Fruit fly (Drosophila melanogaster) whole organism, embryonic: ENCODE measurements around the gene CG42748.

ENCODE experiments used
- Antp ChIP-seq: fragments of 200-800 bp; sonication (Bioruptor generic); optimal IDR thresholded peaks from 3 replicates; lab custom pipeline; 2016; ENCODE audit warnings: missing biosample characterization, missing genetic modification characterization
- Bgb ChIP-seq: fragments of 200-800 bp; sonication (Bioruptor generic); IDR thresholded peaks from 2 replicates; pipeline ENCODE4 v1.3.6; 2022; ENCODE audit warnings: missing biosample characterization, missing genetic modification characterization; ENCODE audit not compliant: partially characterized antibody
- CG1024 ChIP-seq: fragments of 200-800 bp; sonication (Bioruptor generic); IDR thresholded peaks from 2 replicates; pipeline ENCODE4 v1.3.6; 2022; ENCODE audit warnings: missing biosample characterization, missing genetic modification characterization
- CG10274 ChIP-seq: fragments of 200-800 bp; sonication (Bioruptor generic); optimal IDR thresholded peaks from 3 replicates; lab custom pipeline; 2017; ENCODE audit warnings: missing biosample characterization, mild to moderate bottlenecking, missing genetic modification characterization
- CG10366 ChIP-seq: fragments of 200-800 bp; sonication (Bioruptor generic); IDR thresholded peaks from 2 replicates; pipeline ENCODE4 v1.3.6; 2022; ENCODE audit warnings: missing biosample characterization, missing genetic modification characterization
- CG10565 ChIP-seq: fragments of 200-800 bp; sonication (Bioruptor generic); optimal IDR thresholded peaks from 3 replicates; lab custom pipeline; 2016; ENCODE audit warnings: missing biosample characterization, mild to moderate bottlenecking, missing genetic modification characterization
- CG12299 ChIP-seq: fragments of 200-800 bp; sonication (Bioruptor generic); optimal IDR thresholded peaks from 2 replicates; lab custom pipeline; 2018; ENCODE audit warnings: missing biosample characterization, mild to moderate bottlenecking, missing genetic modification characterization
- CG12659 ChIP-seq: fragments of 200-800 bp; sonication (Bioruptor generic); optimal IDR thresholded peaks from 3 replicates; lab custom pipeline; 2017; ENCODE audit warnings: mild to moderate bottlenecking, missing biosample characterization, missing genetic modification reagents, missing genetic modification characterization
- CG13775 ChIP-seq: fragments of 200-800 bp; sonication (Bioruptor generic); optimal IDR thresholded peaks from 3 replicates; lab custom pipeline; 2017; ENCODE audit warnings: missing biosample characterization, mild to moderate bottlenecking, missing genetic modification characterization
- CG14441 ChIP-seq: fragments of 200-800 bp; sonication (Bioruptor generic); IDR thresholded peaks from 2 replicates; pipeline ENCODE4 v1.3.6; 2022; ENCODE audit warnings: missing biosample characterization, missing genetic modification characterization
- CG15479 ChIP-seq: fragments of 200-800 bp; sonication (Bioruptor generic); optimal IDR thresholded peaks from 3 replicates; lab custom pipeline; 2019; ENCODE audit warnings: missing biosample characterization, mild to moderate bottlenecking, missing genetic modification characterization, moderate library complexity
- CG17802 ChIP-seq: fragments of 200-800 bp; sonication (Bioruptor generic); optimal IDR thresholded peaks from 2 replicates; lab custom pipeline; 2018; ENCODE audit warnings: missing biosample characterization, mild to moderate bottlenecking, missing genetic modification characterization, moderate library complexity
- CG17912 ChIP-seq: fragments of 200-800 bp; sonication (Bioruptor generic); optimal IDR thresholded peaks from 2 replicates; lab custom pipeline; 2018; ENCODE audit warnings: missing biosample characterization, mild to moderate bottlenecking, missing genetic modification characterization
- CG32532 ChIP-seq: fragments of 200-800 bp; sonication (Bioruptor generic); IDR thresholded peaks from 2 replicates; pipeline ENCODE4 v1.3.6; 2022; ENCODE audit warnings: missing biosample characterization, missing genetic modification characterization
- CG33213 ChIP-seq: fragments of 200-800 bp; sonication (Bioruptor generic); optimal IDR thresholded peaks from 3 replicates; lab custom pipeline; 2016; ENCODE audit warnings: missing biosample characterization, missing genetic modification characterization
- CG6654 ChIP-seq: fragments of 200-800 bp; sonication (Bioruptor generic); optimal IDR thresholded peaks from 2 replicates; lab custom pipeline; 2017; ENCODE audit warnings: missing biosample characterization, mild to moderate bottlenecking, missing genetic modification characterization
- CG6689 ChIP-seq: fragments of 200-800 bp; sonication (Bioruptor generic); IDR thresholded peaks from 2 replicates; pipeline ENCODE4 v1.3.6; 2022; ENCODE audit warnings: missing biosample characterization, missing genetic modification characterization
- CG6791 ChIP-seq: fragments of 200-800 bp; sonication (Bioruptor generic); IDR thresholded peaks from 3 replicates; pipeline ENCODE4 v1.3.6; 2022; ENCODE audit warnings: missing biosample characterization, missing genetic modification characterization; ENCODE audit not compliant: partially characterized antibody
- CG9215 ChIP-seq: fragments of 200-800 bp; sonication (Bioruptor generic); IDR thresholded peaks from 2 replicates; pipeline ENCODE4 v1.3.6; 2022; ENCODE audit warnings: missing biosample characterization, missing genetic modification characterization
- CTCF ChIP-seq: fragments of 200-800 bp; sonication (Bioruptor generic); optimal IDR thresholded peaks from 2 replicates; lab custom pipeline; 2017; ENCODE audit warnings: missing biosample characterization, mild to moderate bottlenecking, missing genetic modification characterization, moderate library complexity
- Dip3 ChIP-seq: fragments of 200-800 bp; sonication (Bioruptor generic); optimal IDR thresholded peaks from 3 replicates; lab custom pipeline; 2016; ENCODE audit warnings: missing biosample characterization, missing genetic modification characterization
- Ets65A ChIP-seq: fragments of 200-800 bp; sonication (Bioruptor generic); peaks from one replicate; lab custom pipeline; 2016; ENCODE audit warnings: missing biosample characterization, missing genetic modification characterization
- Ets97D ChIP-seq: fragments of 200-800 bp; sonication (Bioruptor generic); optimal IDR thresholded peaks from 3 replicates; lab custom pipeline; 2016; ENCODE audit warnings: missing biosample characterization, missing genetic modification characterization
- HLH4C ChIP-seq: fragments of 200-800 bp; sonication (Bioruptor generic); IDR thresholded peaks from 3 replicates; pipeline ENCODE4 v1.3.6; 2022; ENCODE audit warnings: missing biosample characterization, missing genetic modification characterization; ENCODE audit not compliant: partially characterized antibody
- Hr39 ChIP-seq: fragments of >200 bp; optimal IDR thresholded peaks from 2 replicates; lab custom pipeline; 2017
- Hsf ChIP-seq: fragments of 200-800 bp; sonication (Bioruptor generic); optimal IDR thresholded peaks from 3 replicates; lab custom pipeline; 2016; ENCODE audit warnings: missing biosample characterization, missing genetic modification characterization
- Lhr ChIP-seq: fragments of 200-800 bp; sonication (Bioruptor generic); optimal IDR thresholded peaks from 3 replicates; lab custom pipeline; 2017; ENCODE audit warnings: mild to moderate bottlenecking, missing biosample characterization, missing genetic modification reagents, missing genetic modification characterization
- Lim3 ChIP-seq: fragments of 200-800 bp; sonication (Bioruptor generic); IDR thresholded peaks from 2 replicates; pipeline ENCODE4 v1.3.6; 2022; ENCODE audit warnings: missing biosample characterization, missing genetic modification characterization
- Max ChIP-seq: fragments of 200-800 bp; sonication (Bioruptor generic); optimal IDR thresholded peaks from 2 replicates; lab custom pipeline; 2016; ENCODE audit warnings: missing biosample characterization, mild to moderate bottlenecking, missing genetic modification characterization
- NK7.1 ChIP-seq: fragments of 200-800 bp; sonication (Bioruptor generic); optimal IDR thresholded peaks from 3 replicates; lab custom pipeline; 2016; ENCODE audit warnings: missing biosample characterization, missing genetic modification characterization
- Opbp ChIP-seq: fragments of 200-800 bp; sonication (Bioruptor generic); IDR thresholded peaks from 3 replicates; pipeline ENCODE4 v1.3.6; 2022; ENCODE audit warnings: missing biosample characterization, missing genetic modification characterization; ENCODE audit not compliant: partially characterized antibody
- ato ChIP-seq: fragments of 200-800 bp; sonication (Bioruptor generic); IDR thresholded peaks from 2 replicates; pipeline ENCODE4 v1.3.6; 2022; ENCODE audit warnings: missing biosample characterization, missing genetic modification characterization; ENCODE audit not compliant: partially characterized antibody
- az2 ChIP-seq: fragments of 200-800 bp; sonication (Bioruptor generic); optimal IDR thresholded peaks from 3 replicates; lab custom pipeline; 2016; ENCODE audit warnings: missing biosample characterization, missing genetic modification characterization
- bsh ChIP-seq, 2 experiments: fragments of 200-800 bp; sonication (Bioruptor generic); optimal IDR thresholded peaks; 2 replicates each; lab custom pipeline; 2017 to 2018; ENCODE audit warnings: mild to moderate bottlenecking in 2 of 2, missing biosample characterization in 2 of 2, missing genetic modification characterization in 2 of 2, moderate library complexity in 1 of 2
- btn ChIP-seq: fragments of 200-800 bp; sonication (Bioruptor generic); optimal IDR thresholded peaks from 2 replicates; lab custom pipeline; 2016; ENCODE audit warnings: missing biosample characterization, missing genetic modification characterization
- cg ChIP-seq: fragments of 200-800 bp; sonication (Bioruptor generic); optimal IDR thresholded peaks from 3 replicates; lab custom pipeline; 2019; ENCODE audit warnings: missing biosample characterization, mild to moderate bottlenecking, missing genetic modification characterization, moderate library complexity
- chinmo ChIP-seq: fragments of 200-800 bp; sonication (Bioruptor generic); IDR thresholded peaks from 4 replicates; pipeline ENCODE4 v1.3.6; 2022; ENCODE audit warnings: missing biosample characterization, missing genetic modification characterization; ENCODE audit not compliant: partially characterized antibody
- dm ChIP-seq: fragments of 200-800 bp; sonication (Bioruptor generic); optimal IDR thresholded peaks from 3 replicates; lab custom pipeline; 2016; ENCODE audit warnings: missing biosample characterization, missing genetic modification characterization
- emc ChIP-seq: fragments of 200-800 bp; sonication (Bioruptor generic); optimal IDR thresholded peaks from 2 replicates; lab custom pipeline; 2016; ENCODE audit warnings: missing biosample characterization, missing genetic modification characterization
- ham ChIP-seq: fragments of 200-800 bp; sonication (Bioruptor generic); IDR thresholded peaks from 2 replicates; pipeline ENCODE4 v1.3.6; 2022; ENCODE audit warnings: missing biosample characterization, missing genetic modification characterization
- lilli ChIP-seq: fragments of 200-800 bp; sonication (Bioruptor generic); optimal IDR thresholded peaks from 3 replicates; lab custom pipeline; 2016; ENCODE audit warnings: missing biosample characterization, missing genetic modification characterization
- lola ChIP-seq, 3 experiments: fragments of >200 bp in 2 of 3; fragments of 200-800 bp in 1 of 3; sonication (Bioruptor generic) in 1 of 3; optimal IDR thresholded peaks; 2 replicates each; lab custom pipeline; 2017 to 2019; ENCODE audit warnings: missing biosample characterization in 3 of 3, missing genetic modification characterization in 3 of 3, mild to moderate bottlenecking in 1 of 3, moderate library complexity in 1 of 3
- mam ChIP-seq: fragments of 200-800 bp; sonication (Bioruptor generic); optimal IDR thresholded peaks from 3 replicates; lab custom pipeline; 2016; ENCODE audit warnings: missing biosample characterization, missing genetic modification characterization
- phol ChIP-seq: fragments of 200-800 bp; sonication (Bioruptor generic); optimal IDR thresholded peaks from 3 replicates; lab custom pipeline; 2018; ENCODE audit warnings: missing biosample characterization, mild to moderate bottlenecking, missing genetic modification characterization, moderate library complexity
- sens-2 ChIP-seq: fragments of 200-800 bp; sonication (Bioruptor generic); IDR thresholded peaks from 2 replicates; pipeline ENCODE4 v1.3.6; 2022; ENCODE audit warnings: missing biosample characterization, missing genetic modification characterization
- tgo ChIP-seq: fragments of 200-800 bp; sonication (Bioruptor generic); IDR thresholded peaks from 3 replicates; pipeline ENCODE4 v1.3.6; 2022; ENCODE audit warnings: missing biosample characterization, missing genetic modification characterization
- toy ChIP-seq: fragments of 200-800 bp; sonication (Bioruptor generic); IDR thresholded peaks from 2 replicates; pipeline ENCODE4 v1.3.6; 2022; ENCODE audit warnings: missing biosample characterization, missing genetic modification characterization
- wek ChIP-seq: fragments of 200-800 bp; sonication (Bioruptor generic); optimal IDR thresholded peaks from 3 replicates; lab custom pipeline; 2018; ENCODE audit warnings: missing biosample characterization, mild to moderate bottlenecking, missing genetic modification characterization, moderate library complexity
- zen2 ChIP-seq: fragments of 200-800 bp; sonication (Bioruptor generic); IDR thresholded peaks from 3 replicates; pipeline ENCODE4 v1.3.6; 2022; ENCODE audit warnings: missing biosample characterization, missing genetic modification characterization; ENCODE audit not compliant: partially characterized antibody
- zf30C ChIP-seq: fragments of 200-800 bp; sonication (Bioruptor generic); optimal IDR thresholded peaks from 3 replicates; lab custom pipeline; 2018; ENCODE audit warnings: missing biosample characterization, mild to moderate bottlenecking, missing genetic modification characterization

Gene CG42748

DNA sequence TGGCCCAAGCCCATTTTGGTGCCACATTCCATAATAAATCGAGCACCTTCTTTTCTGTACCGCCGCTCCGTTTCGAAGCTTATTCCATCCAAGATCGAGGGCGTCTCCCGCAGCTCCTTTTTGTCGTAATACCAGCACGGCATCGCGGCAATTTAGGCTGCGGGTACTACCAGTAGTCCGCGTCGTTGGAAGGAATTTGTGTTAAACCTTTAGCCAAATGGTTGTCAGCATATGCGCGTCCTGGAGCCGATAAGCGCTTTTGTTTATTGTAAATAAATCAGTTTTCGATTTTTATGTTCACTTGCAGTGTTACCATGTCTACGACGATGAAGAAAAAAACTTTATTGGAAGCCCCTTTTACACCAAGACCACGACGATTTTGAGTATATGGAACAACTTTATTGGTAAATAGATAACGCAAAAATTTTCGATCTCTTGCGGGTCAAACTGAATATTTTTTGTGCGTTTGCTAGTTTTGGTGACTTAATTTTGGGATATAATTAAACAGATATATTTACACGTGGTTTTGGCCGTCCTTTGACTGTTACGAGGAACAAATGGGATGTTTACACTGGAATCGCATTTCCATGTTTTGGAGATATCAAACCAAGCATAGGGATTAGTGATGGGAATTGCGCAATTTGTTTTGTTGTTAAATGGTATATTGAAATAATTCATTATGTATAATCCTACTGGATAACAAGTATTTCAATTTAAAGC is 1.3 kb upstream of the CG42748 start, which contains the start of gene CycK (continued):
- TF ChIP-seq Antp (GFP tag; lab: Kevin White, UChicago) (peak; percentile 18), toy (GFP tag; lab: Robert Waterston, UW) (no peak), ham (GFP tag; lab: Robert Waterston, UW) (no peak), Max (GFP tag; lab: Kevin White, UChicago) (peak; percentile 67), NK7.1 (no peak), Opbp (GFP tag; lab: Robert Waterston, UW) (no peak), CG17912 (no peak), CG12659 (peak; percentile 38), CG10274 (GFP tag; lab: Kevin White, UChicago) (no peak), CG15479 (GFP tag; lab: Kevin White, UChicago) (peak; percentile 22), ato (no peak), CG17802 (peak; percentile 98), emc (GFP tag; lab: Kevin White, UChicago) (no peak), dm (GFP tag; lab: Kevin White, UChicago) (peak; percentile 88), zen2 (GFP tag; lab: Robert Waterston, UW) (no peak), CG10565 (GFP tag; lab: Kevin White, UChicago) (no peak), btn (no peak), CTCF (no peak), az2 (GFP tag; lab: Kevin White, UChicago) (no peak), CG6689 (GFP tag; lab: Robert Waterston, UW) (0 out of 2 replicates have a peak, but pooled peaks have one; percentile 6), tgo (no peak), phol (peak; percentile 46), Lhr (GFP tag; lab: Kevin White, UChicago) (peak; percentile 26), CG1024 (peak; percentile 90), bsh (GFP tag; optimal IDR thresholded peaks at IDR 0.05; lab: Kevin White, UChicago) (no peak), Bgb (GFP tag; lab: Robert Waterston, UW) (no peak), CG14441 (GFP tag; lab: Robert Waterston, UW) (0 out of 2 replicates have a peak, but pooled peaks have one; percentile 32), CG32532 (no peak; the same call in 1 of the 2 replicates), CG10366 (no peak), zf30C (GFP tag; lab: Kevin White, UChicago) (no peak), CG13775 (GFP tag; lab: Kevin White, UChicago) (no peak), cg (GFP tag; lab: Kevin White, UChicago) (no peak), Lim3 (GFP tag; lab: Robert Waterston, UW) (no peak), CG6791 (GFP tag; lab: Robert Waterston, UW) (no peak), lola (GFP tag; optimal IDR thresholded peaks at IDR 0.05; lab: Kevin White, UChicago) (peak in 1 of 3 experiments; percentile 37), Hsf (GFP tag; lab: Kevin White, UChicago) (peak; percentile 10), mam (GFP tag; lab: Kevin White, UChicago) (peak; percentile 47), Dip3 (GFP tag; lab: Kevin White, UChicago) (peak; percentile 4), Ets65A (GFP tag; lab: Kevin White, UChicago) (peak; percentile 92), chinmo (GFP tag; lab: Robert Waterston, UW) (no peak), wek (peak; percentile 51), CG6654 (GFP tag; lab: Kevin White, UChicago) (no peak), CG9215 (GFP tag; lab: Robert Waterston, UW) (no peak), sens-2 (GFP tag; lab: Robert Waterston, UW) (no peak), Hr39 (lab: Kevin White, UChicago) (no peak), CG12299 (tag; lab: Kevin White, UChicago) (no peak), HLH4C (GFP tag; lab: Robert Waterston, UW) (0 out of 3 replicates have a peak, but pooled peaks have one; percentile 14), Ets97D (GFP tag; lab: Kevin White, UChicago) (peak; percentile 3), lilli (peak; percentile 17), CG33213 (GFP tag; lab: Kevin White, UChicago) (peak; percentile 13)
